Worm (Caenorhabditis elegans): Measurements from ENCODE around the gene nhr-175.

ce11 chrV:13848379-13848778 lies 18.1 kb upstream of the nhr-175 start, which contains the start of gene srx-133:
- no peak for TF ChIP-seq nhr-76 (tag; optimal IDR thresholded peaks at IDR 0.05)
- no peak for TF ChIP-seq zip-8 (tag; optimal IDR thresholded peaks at IDR 0.05)

All from whole organism, mixed stage, embryonic.